Worm (Caenorhabditis elegans): ENCODE data around the gene srx-31.

srx-31 gene

ce11 chrV:800271-800670, 22.6 kb downstream of the srx-31 start:
- TF ChIP-seq tbx-11 (GFP tag; IDR thresholded peaks at IDR 0.05) = no peak

ce11 chrV:797241-797640, 25.6 kb downstream of the srx-31 start:
- no peak for TF ChIP-seq sea-1 (GFP tag; conservative IDR thresholded peaks at IDR 0.05)
- no peak for TF ChIP-seq tra-4 (tag; optimal IDR thresholded peaks at IDR 0.05)
- no peak for TF ChIP-seq scrt-1 (GFP tag; IDR thresholded peaks at IDR 0.05)
- TF ChIP-seq B0310.2 (tag; optimal IDR thresholded peaks at IDR 0.05) = no peak
- TF ChIP-seq hmbx-1 (tag; optimal IDR thresholded peaks at IDR 0.05) = no peak
- no peak for TF ChIP-seq hnd-1 (tag; optimal IDR thresholded peaks at IDR 0.05)

ce11 chrV:794092-794491, 28.7 kb downstream of the srx-31 start:
- TF ChIP-seq ama-1 (optimal IDR thresholded peaks at IDR 0.05) = no peak
- TF ChIP-seq ets-7 (tag; optimal IDR thresholded peaks at IDR 0.05) = no peak
- TF ChIP-seq aly-1 (tag; optimal IDR thresholded peaks at IDR 0.05) = no peak
- TF ChIP-seq F13C5.2 (tag; optimal IDR thresholded peaks at IDR 0.05) = no peak
- no peak for TF ChIP-seq ceh-13 (GFP tag; optimal IDR thresholded peaks at IDR 0.05)
- TF ChIP-seq hnd-1 (tag; optimal IDR thresholded peaks at IDR 0.05) = no peak
- no peak for TF ChIP-seq tbx-37 (GFP tag; conservative IDR thresholded peaks at IDR 0.05)
- no peak for TF ChIP-seq hmbx-1 (tag; optimal IDR thresholded peaks at IDR 0.05)
- no peak for TF ChIP-seq sea-1 (GFP tag; conservative IDR thresholded peaks at IDR 0.05)
- no peak for TF ChIP-seq tbx-11 (GFP tag; IDR thresholded peaks at IDR 0.05)
- TF ChIP-seq pes-1 (GFP tag; IDR thresholded peaks at IDR 0.05) = no peak
- TF ChIP-seq scrt-1 (GFP tag; IDR thresholded peaks at IDR 0.05) = no peak
- no peak for TF ChIP-seq tra-4 (tag; optimal IDR thresholded peaks at IDR 0.05)
- no peak for TF ChIP-seq B0310.2 (tag; optimal IDR thresholded peaks at IDR 0.05)
- TF ChIP-seq flt-1 (GFP tag; IDR thresholded peaks at IDR 0.05) = no peak
- TF ChIP-seq ceh-36 (tag; optimal IDR thresholded peaks at IDR 0.05) = no peak
- no peak for TF ChIP-seq hmg-4 (GFP tag; optimal IDR thresholded peaks at IDR 0.05)

- no peak for TF ChIP-seq sea-1 (GFP tag; conservative IDR thresholded peaks at IDR 0.05)
- TF ChIP-seq pes-1 (GFP tag; IDR thresholded peaks at IDR 0.05) = no peak
- no peak for TF ChIP-seq tra-4 (tag; optimal IDR thresholded peaks at IDR 0.05)
- no peak for TF ChIP-seq flt-1 (GFP tag; IDR thresholded peaks at IDR 0.05)
- no peak for TF ChIP-seq ets-7 (tag; optimal IDR thresholded peaks at IDR 0.05)
- TF ChIP-seq ama-1 (optimal IDR thresholded peaks at IDR 0.05) = no peak
- no peak for TF ChIP-seq hmbx-1 (tag; optimal IDR thresholded peaks at IDR 0.05)
- TF ChIP-seq scrt-1 (GFP tag; IDR thresholded peaks at IDR 0.05) = no peak
- no peak for TF ChIP-seq B0310.2 (tag; optimal IDR thresholded peaks at IDR 0.05)
- no peak for TF ChIP-seq hmg-4 (GFP tag; optimal IDR thresholded peaks at IDR 0.05)
- no peak for TF ChIP-seq ceh-36 (tag; optimal IDR thresholded peaks at IDR 0.05)
These were observed 40.4 kb downstream of the srx-31 start, which contains the start of gene srab-16 for ce11 chrV:782432-782831. Gene srab-16, plus strand, starts transcription at chrV:782732.

ce11 chrV:779999-780398, 42.8 kb downstream of the srx-31 start, which contains the start of gene srbc-60:
Gene srbc-60, plus strand, starts transcription at chrV:780299.
- TF ChIP-seq sea-1 (GFP tag; conservative IDR thresholded peaks at IDR 0.05) = no peak
- no peak for TF ChIP-seq scrt-1 (GFP tag; IDR thresholded peaks at IDR 0.05)
- no peak for TF ChIP-seq ceh-36 (tag; optimal IDR thresholded peaks at IDR 0.05)
- no peak for TF ChIP-seq hnd-1 (tag; optimal IDR thresholded peaks at IDR 0.05)
- TF ChIP-seq tra-4 (tag; optimal IDR thresholded peaks at IDR 0.05) = no peak
- no peak for TF ChIP-seq pes-1 (GFP tag; IDR thresholded peaks at IDR 0.05)
- no peak for TF ChIP-seq aly-1 (tag; optimal IDR thresholded peaks at IDR 0.05)
- no peak for TF ChIP-seq tbx-11 (GFP tag; IDR thresholded peaks at IDR 0.05)
- TF ChIP-seq ceh-13 (GFP tag; optimal IDR thresholded peaks at IDR 0.05) = no peak
- TF ChIP-seq hmg-4 (GFP tag; optimal IDR thresholded peaks at IDR 0.05) = no peak
- no peak for TF ChIP-seq tbx-37 (GFP tag; conservative IDR thresholded peaks at IDR 0.05)
- TF ChIP-seq ama-1 (optimal IDR thresholded peaks at IDR 0.05) = no peak
- no peak for TF ChIP-seq hmbx-1 (tag; optimal IDR thresholded peaks at IDR 0.05)
- TF ChIP-seq ets-7 (tag; optimal IDR thresholded peaks at IDR 0.05) = no peak
- no peak for TF ChIP-seq flt-1 (GFP tag; IDR thresholded peaks at IDR 0.05)
- no peak for TF ChIP-seq B0310.2 (tag; optimal IDR thresholded peaks at IDR 0.05)
- no peak for TF ChIP-seq F13C5.2 (tag; optimal IDR thresholded peaks at IDR 0.05)

ce11 chrV:778339-778738, 44.5 kb downstream of the srx-31 start, which contains the start of gene srbc-59:
Gene srbc-59, plus strand, starts transcription at chrV:778639.
- TF ChIP-seq hmg-4 (GFP tag; optimal IDR thresholded peaks at IDR 0.05) = no peak
- TF ChIP-seq tbx-37 (GFP tag; conservative IDR thresholded peaks at IDR 0.05) = no peak
- TF ChIP-seq ama-1 (optimal IDR thresholded peaks at IDR 0.05) = no peak
- no peak for TF ChIP-seq ceh-36 (tag; optimal IDR thresholded peaks at IDR 0.05)
- TF ChIP-seq sea-1 (GFP tag; conservative IDR thresholded peaks at IDR 0.05) = no peak
- no peak for TF ChIP-seq ets-7 (tag; optimal IDR thresholded peaks at IDR 0.05)
- TF ChIP-seq aly-1 (tag; optimal IDR thresholded peaks at IDR 0.05) = no peak
- TF ChIP-seq pes-1 (GFP tag; IDR thresholded peaks at IDR 0.05) = no peak
- no peak for TF ChIP-seq hnd-1 (tag; optimal IDR thresholded peaks at IDR 0.05)
- TF ChIP-seq scrt-1 (GFP tag; IDR thresholded peaks at IDR 0.05) = no peak
- TF ChIP-seq B0310.2 (tag; optimal IDR thresholded peaks at IDR 0.05) = no peak
- TF ChIP-seq F13C5.2 (tag; optimal IDR thresholded peaks at IDR 0.05) = no peak
- no peak for TF ChIP-seq flt-1 (GFP tag; IDR thresholded peaks at IDR 0.05)
- TF ChIP-seq tra-4 (tag; optimal IDR thresholded peaks at IDR 0.05) = no peak
- no peak for TF ChIP-seq tbx-11 (GFP tag; IDR thresholded peaks at IDR 0.05)

ce11 chrV:777285-777684, 45.5 kb downstream of the srx-31 start, which contains the start of gene R09E12.9:
Gene R09E12.9, plus strand, starts transcription at chrV:777600.
- TF ChIP-seq aly-1 (tag; optimal IDR thresholded peaks at IDR 0.05) (no peak), scrt-1 (GFP tag; IDR thresholded peaks at IDR 0.05) (no peak), ceh-13 (GFP tag; optimal IDR thresholded peaks at IDR 0.05) (no peak), flt-1 (GFP tag; IDR thresholded peaks at IDR 0.05) (no peak), hmg-4 (GFP tag; optimal IDR thresholded peaks at IDR 0.05) (no peak), tbx-37 (GFP tag; conservative IDR thresholded peaks at IDR 0.05) (no peak), tbx-11 (GFP tag; IDR thresholded peaks at IDR 0.05) (no peak), ets-7 (tag; optimal IDR thresholded peaks at IDR 0.05) (no peak), pes-1 (GFP tag; IDR thresholded peaks at IDR 0.05) (no peak), F13C5.2 (tag; optimal IDR thresholded peaks at IDR 0.05) (no peak), ama-1 (optimal IDR thresholded peaks at IDR 0.05) (no peak), ceh-36 (tag; optimal IDR thresholded peaks at IDR 0.05) (no peak), sea-1 (GFP tag; conservative IDR thresholded peaks at IDR 0.05) (no peak), hmbx-1 (tag; optimal IDR thresholded peaks at IDR 0.05) (no peak), tra-4 (tag; optimal IDR thresholded peaks at IDR 0.05) (no peak), B0310.2 (tag; optimal IDR thresholded peaks at IDR 0.05) (no peak), hnd-1 (tag; optimal IDR thresholded peaks at IDR 0.05) (no peak)
